Fruit fly (Drosophila melanogaster): Measurements from ENCODE around the gene CG9921.

The CG9921 gene

dm6 chrX:16331562-16332233, 1.7 kb downstream of the CG9921 start (continued):
- TF ChIP-seq Hr39 (optimal IDR thresholded peaks at IDR 0.05) = no peak
- no peak for TF ChIP-seq emc (GFP tag; optimal IDR thresholded peaks at IDR 0.05)
- no peak for TF ChIP-seq CG2678 (tag; optimal IDR thresholded peaks at IDR 0.05)
- no peak for TF ChIP-seq zfh2 (GFP tag; optimal IDR thresholded peaks at IDR 0.05)
- no peak for TF ChIP-seq croc (GFP tag; conservative IDR thresholded peaks at IDR 0.05)
- TF ChIP-seq CG4424 (GFP tag; optimal IDR thresholded peaks at IDR 0.05) = no peak
- peak; percentile 90 for TF ChIP-seq CG15514 (GFP tag; optimal IDR thresholded peaks at IDR 0.05)
- TF ChIP-seq slbo (GFP tag; IDR thresholded peaks at IDR 0.05) = no peak; the same call in 1 of the 2 replicates
- TF ChIP-seq CG11696 (GFP tag; IDR thresholded peaks at IDR 0.05) = no peak
- TF ChIP-seq gcm2 (GFP tag; optimal IDR thresholded peaks at IDR 0.05) = no peak
- no peak for TF ChIP-seq Taf1 (GFP tag; IDR thresholded peaks at IDR 0.05)
- TF ChIP-seq CG6254 (GFP tag; optimal IDR thresholded peaks at IDR 0.05) = no peak
- no peak for TF ChIP-seq ewg (GFP tag; optimal IDR thresholded peaks at IDR 0.05)
- no peak for TF ChIP-seq Hr78 (GFP tag; optimal IDR thresholded peaks at IDR 0.05)
- TF ChIP-seq CG1603 (tag; optimal IDR thresholded peaks at IDR 0.05) = peak; percentile 59
- TF ChIP-seq CG6813 (GFP tag; optimal IDR thresholded peaks at IDR 0.05) = no peak
- no peak for TF ChIP-seq CG17568 (GFP tag; optimal IDR thresholded peaks at IDR 0.05)
- TF ChIP-seq D (optimal IDR thresholded peaks at IDR 0.05) = peak; percentile 47
- no peak for TF ChIP-seq D (GFP tag; optimal IDR thresholded peaks at IDR 0.05)
- TF ChIP-seq CG2875 (GFP tag; optimal IDR thresholded peaks at IDR 0.05) = no peak
- no peak for TF ChIP-seq CG17829 (tag; optimal IDR thresholded peaks at IDR 0.05)
- TF ChIP-seq fu2 (GFP tag; optimal IDR thresholded peaks at IDR 0.05) = no peak
- TF ChIP-seq bigmax (GFP tag; optimal IDR thresholded peaks at IDR 0.05) = no peak
- no peak for TF ChIP-seq CG18262 (tag; optimal IDR thresholded peaks at IDR 0.05)
- no peak for TF ChIP-seq CkIIα-i1 (GFP tag; IDR thresholded peaks at IDR 0.05)
- TF ChIP-seq tgo (GFP tag; IDR thresholded peaks at IDR 0.05) = no peak
- TF ChIP-seq kah (GFP tag; optimal IDR thresholded peaks at IDR 0.05) = no peak
- no peak for TF ChIP-seq CG2889 (GFP tag; IDR thresholded peaks at IDR 0.05)
- no peak for TF ChIP-seq peb (GFP tag; IDR thresholded peaks at IDR 0.05)
- TF ChIP-seq unc-4 (GFP tag; IDR thresholded peaks at IDR 0.05; ENCODE audit: partially characterized antibody) = peak; percentile 71
- peak; percentile 61; the same call in 2 of the 3 replicates for TF ChIP-seq vnd (GFP tag; IDR thresholded peaks at IDR 0.05; ENCODE audit: partially characterized antibody)
- TF ChIP-seq tio (GFP tag; optimal IDR thresholded peaks at IDR 0.05) = no peak
- TF ChIP-seq Bgb (GFP tag; IDR thresholded peaks at IDR 0.05; ENCODE audit: partially characterized antibody) = peak; percentile 89
- TF ChIP-seq CG34422 (GFP tag; IDR thresholded peaks at IDR 0.05) = 0 out of 3 replicates have a peak, but pooled peaks have one; percentile 36
- no peak for TF ChIP-seq grau (tag; optimal IDR thresholded peaks at IDR 0.05)
- no peak for TF ChIP-seq jumu (GFP tag; optimal IDR thresholded peaks at IDR 0.05)
- no peak for TF ChIP-seq salm (tag; optimal IDR thresholded peaks at IDR 0.05)
- peak; percentile 2 for TF ChIP-seq wek (GFP tag; optimal IDR thresholded peaks at IDR 0.05)
- TF ChIP-seq CG42726 (GFP tag; IDR thresholded peaks at IDR 0.05; ENCODE audit: partially characterized antibody) = peak; percentile 89; the same call in 1 of the 2 replicates
- peak; percentile 47; the same call in 1 of the 2 replicates for TF ChIP-seq MBD-R2 (GFP tag; IDR thresholded peaks at IDR 0.05)
- no peak for TF ChIP-seq CG10654 (GFP tag; optimal IDR thresholded peaks at IDR 0.05)
- no peak for TF ChIP-seq CG18476 (GFP tag; optimal IDR thresholded peaks at IDR 0.05)
- TF ChIP-seq Nf-YC (tag; optimal IDR thresholded peaks at IDR 0.05) = no peak
- TF ChIP-seq ab (GFP tag; optimal IDR thresholded peaks at IDR 0.05) = no peak
- no peak for TF ChIP-seq Antp (GFP tag; optimal IDR thresholded peaks at IDR 0.05)
- no peak; the same call in 2 of the 3 replicates for TF ChIP-seq zen2 (GFP tag; IDR thresholded peaks at IDR 0.05; ENCODE audit: partially characterized antibody)
- no peak for TF ChIP-seq Hmx (GFP tag; optimal IDR thresholded peaks at IDR 0.05)
- no peak for TF ChIP-seq pum (GFP tag; optimal IDR thresholded peaks at IDR 0.05)
- no peak for TF ChIP-seq CG8388 (GFP tag; optimal IDR thresholded peaks at IDR 0.05)
- TF ChIP-seq CG17612 (GFP tag; IDR thresholded peaks at IDR 0.05) = no peak
